Worm (Caenorhabditis elegans) whole organism, mixed stage, embryonic: ENCODE measurements around the gene ZK673.2.

Experiments
- ces-1 ChIP-seq: fragments of 150-350 bp; optimal IDR thresholded peaks from 2 replicates; lab custom pipeline; 2014; ENCODE audit warnings: missing biosample characterization, missing genetic modification reagents, missing genetic modification characterization
- nhr-12 ChIP-seq: fragments of 150-350 bp; optimal IDR thresholded peaks from 2 replicates; lab custom pipeline; 2014; ENCODE audit warnings: missing biosample characterization, missing genetic modification characterization

DNA sequence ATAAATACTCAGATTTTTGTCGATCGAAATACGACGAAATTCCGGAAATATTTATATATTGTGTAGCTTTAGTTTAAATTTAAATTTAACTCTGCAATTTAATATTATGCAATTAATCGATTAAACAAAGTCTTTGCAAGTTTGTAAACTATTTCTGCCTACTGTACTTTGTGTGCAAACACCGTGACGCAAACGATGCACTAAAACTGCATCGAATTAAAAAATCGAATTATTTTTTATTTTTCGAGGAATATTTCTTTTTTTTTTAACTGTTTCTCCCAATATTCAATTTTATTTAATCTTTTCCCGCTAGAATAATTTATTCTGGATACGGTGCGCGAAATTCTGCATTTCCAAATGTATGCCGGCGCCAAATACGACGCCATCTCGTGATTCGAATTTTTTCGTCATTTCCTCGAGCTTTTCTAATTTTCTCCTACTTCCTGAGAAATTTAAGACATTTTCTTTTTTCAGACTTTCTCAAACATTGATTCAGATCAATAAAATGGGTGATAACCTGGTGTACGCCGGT is 31.7 kb upstream of the ZK673.2 start, which contains the start of gene eif-2A:
- TF ChIP-seq ces-1 (GFP tag; lab: Kevin White, UChicago), result peak; percentile 59
- no peak for TF ChIP-seq nhr-12 (tag; lab: Kevin White, UChicago)
